Worm (Caenorhabditis elegans) whole organism, late embryonic: ENCODE data around the gene sfa-1.

ENCODE experiments used
- C08G9.2 ChIP-seq: sonication (generic microtip); optimal IDR thresholded peaks from 2 replicates; lab custom pipeline; 2016; ENCODE audit warnings: mild to moderate bottlenecking, missing genetic modification characterization, moderate library complexity, missing compliant biosample characterization
- C38D4.7 ChIP-seq: fragments of 200-800 bp; sonication (Bioruptor generic); optimal IDR thresholded peaks from 2 replicates; lab custom pipeline; 2018; ENCODE audit warnings: mild to moderate bottlenecking, missing genetic modification characterization, moderate library complexity, missing compliant biosample characterization
- F13H6.1 ChIP-seq: sonication (generic microtip); optimal IDR thresholded peaks from 2 replicates; lab custom pipeline; 2016; ENCODE audit warnings: missing genetic modification characterization, missing compliant biosample characterization
- K02D7.2 ChIP-seq: sonication (generic microtip); optimal IDR thresholded peaks from 2 replicates; lab custom pipeline; 2017; ENCODE audit warnings: mild to moderate bottlenecking, missing genetic modification characterization, missing compliant biosample characterization
- T23F11.4 ChIP-seq: fragments of 200-800 bp; sonication (Bioruptor generic); optimal IDR thresholded peaks from 2 replicates; lab custom pipeline; 2018; ENCODE audit warnings: mild to moderate bottlenecking, missing genetic modification characterization, missing compliant biosample characterization
- ahr-1 ChIP-seq: sonication (generic microtip); optimal IDR thresholded peaks from 2 replicates; lab custom pipeline; 2016; ENCODE audit warnings: missing genetic modification characterization, missing compliant biosample characterization
- ama-1 ChIP-seq: fragments of 150-350 bp; optimal IDR thresholded peaks from 2 replicates; lab custom pipeline; 2014
- ceh-14 ChIP-seq: sonication (generic microtip); optimal IDR thresholded peaks from 2 replicates; lab custom pipeline; 2016; ENCODE audit warnings: missing genotype, missing genetic modification characterization, missing compliant biosample characterization
- ceh-18 ChIP-seq: sonication (generic microtip); optimal IDR thresholded peaks from 2 replicates; lab custom pipeline; 2016; ENCODE audit warnings: missing genetic modification characterization, missing compliant biosample characterization
- ceh-19 ChIP-seq: fragments of 200-800 bp; sonication (Bioruptor generic); optimal IDR thresholded peaks from 2 replicates; lab custom pipeline; 2018; ENCODE audit warnings: mild to moderate bottlenecking, missing genetic modification characterization, missing compliant biosample characterization
- ceh-2 ChIP-seq: sonication (generic microtip); optimal IDR thresholded peaks from 2 replicates; lab custom pipeline; 2016; ENCODE audit warnings: missing genotype, missing genetic modification characterization, missing compliant biosample characterization
- ceh-24 ChIP-seq: sonication (generic microtip); optimal IDR thresholded peaks from 2 replicates; lab custom pipeline; 2016; ENCODE audit warnings: mild to moderate bottlenecking, missing genetic modification characterization, missing compliant biosample characterization
- ceh-30 ChIP-seq: fragments of 150-350 bp; optimal IDR thresholded peaks from 2 replicates; lab custom pipeline; 2014; ENCODE audit warnings: missing biosample characterization, missing genetic modification characterization
- ceh-31 ChIP-seq: sonication (generic microtip); optimal IDR thresholded peaks from 2 replicates; lab custom pipeline; 2016; ENCODE audit warnings: missing genetic modification characterization, missing compliant biosample characterization
- ceh-34 ChIP-seq: sonication (generic microtip); optimal IDR thresholded peaks from 2 replicates; lab custom pipeline; 2016; ENCODE audit warnings: mild to moderate bottlenecking, missing genetic modification characterization, missing compliant biosample characterization
- che-1 ChIP-seq: sonication (generic microtip); optimal IDR thresholded peaks from 2 replicates; lab custom pipeline; 2016; ENCODE audit warnings: mild to moderate bottlenecking, missing genetic modification characterization, missing compliant biosample characterization
- dmd-4 ChIP-seq: sonication (generic microtip); optimal IDR thresholded peaks from 2 replicates; lab custom pipeline; 2016; ENCODE audit warnings: borderline replicate concordance, missing genetic modification characterization, missing compliant biosample characterization
- dve-1 ChIP-seq: sonication (generic microtip); optimal IDR thresholded peaks from 2 replicates; lab custom pipeline; 2017; ENCODE audit warnings: antibody characterized with exemption, mild to moderate bottlenecking, missing genetic modification characterization, missing compliant biosample characterization
- elt-2 ChIP-seq: sonication (generic microtip); optimal IDR thresholded peaks from 2 replicates; lab custom pipeline; 2016; ENCODE audit warnings: missing genetic modification reagents, missing genetic modification characterization, missing compliant biosample characterization
- elt-4 ChIP-seq: sonication (generic microtip); optimal IDR thresholded peaks from 2 replicates; lab custom pipeline; 2016; ENCODE audit warnings: missing genetic modification characterization, missing compliant biosample characterization
- ets-4 ChIP-seq: sonication (generic microtip); optimal IDR thresholded peaks from 2 replicates; lab custom pipeline; 2016; ENCODE audit warnings: missing genetic modification characterization, missing compliant biosample characterization
- fkh-10 ChIP-seq: fragments of 150-350 bp; optimal IDR thresholded peaks from 2 replicates; lab custom pipeline; 2014; ENCODE audit warnings: missing biosample characterization, missing genetic modification reagents, missing genetic modification characterization
- gmeb-2 ChIP-seq: sonication (generic microtip); optimal IDR thresholded peaks from 2 replicates; lab custom pipeline; 2016; ENCODE audit warnings: missing genetic modification characterization, inconsistent platforms, missing compliant biosample characterization
- hlh-15 ChIP-seq: sonication (generic microtip); optimal IDR thresholded peaks from 2 replicates; lab custom pipeline; 2016; ENCODE audit warnings: missing genetic modification characterization, missing compliant biosample characterization
- hlh-30 ChIP-seq: sonication (generic microtip); optimal IDR thresholded peaks from 2 replicates; lab custom pipeline; 2017; ENCODE audit warnings: antibody characterized with exemption, missing genetic modification characterization, missing compliant biosample characterization; ENCODE audit not compliant: insufficient read depth
- hlh-6 ChIP-seq: sonication (generic microtip); optimal IDR thresholded peaks from 2 replicates; lab custom pipeline; 2016; ENCODE audit warnings: missing genotype, missing genetic modification characterization, missing compliant biosample characterization
- hlh-8 ChIP-seq: sonication (generic microtip); optimal IDR thresholded peaks from 2 replicates; lab custom pipeline; 2016; ENCODE audit warnings: missing genotype, missing genetic modification characterization, missing compliant biosample characterization
- lim-6 ChIP-seq: sonication (generic microtip); optimal IDR thresholded peaks from 2 replicates; lab custom pipeline; 2016; ENCODE audit warnings: missing genetic modification characterization, missing compliant biosample characterization
- nfya-1 ChIP-seq: sonication (generic microtip); optimal IDR thresholded peaks from 2 replicates; lab custom pipeline; 2017; ENCODE audit warnings: missing genetic modification characterization, mild to moderate bottlenecking, missing compliant biosample characterization, antibody characterized with exemption, moderate library complexity
- nhr-11 ChIP-seq: fragments of 150-350 bp; optimal IDR thresholded peaks from 2 replicates; lab custom pipeline; 2014; ENCODE audit warnings: missing biosample characterization, missing genetic modification characterization
- odd-2 ChIP-seq: sonication (generic microtip); optimal IDR thresholded peaks from 2 replicates; lab custom pipeline; 2017; ENCODE audit warnings: antibody characterized with exemption, mild to moderate bottlenecking, missing genetic modification characterization, missing compliant biosample characterization
- pag-3 ChIP-seq: sonication (generic microtip); optimal IDR thresholded peaks from 2 replicates; lab custom pipeline; 2016; ENCODE audit warnings: missing compliant biosample characterization, missing genetic modification characterization, borderline replicate concordance
- pat-9 ChIP-seq: fragments of 200-800 bp; sonication (Bioruptor generic); optimal IDR thresholded peaks from 2 replicates; lab custom pipeline; 2018; ENCODE audit warnings: mild to moderate bottlenecking, missing genetic modification characterization, moderate library complexity, missing compliant biosample characterization
- pha-2 ChIP-seq: sonication (generic microtip); optimal IDR thresholded peaks from 2 replicates; lab custom pipeline; 2017; ENCODE audit warnings: mild to moderate bottlenecking, missing genetic modification characterization, missing compliant biosample characterization
- pha-4 ChIP-seq: fragments of 150-350 bp; optimal IDR thresholded peaks from 2 replicates; lab custom pipeline; 2018; ENCODE audit warnings: missing biosample characterization, missing genetic modification reagents, missing genetic modification characterization
- pqm-1 ChIP-seq: sonication (generic microtip); optimal IDR thresholded peaks from 2 replicates; lab custom pipeline; 2016; ENCODE audit warnings: missing genetic modification characterization, missing compliant biosample characterization
- rnt-1 ChIP-seq: sonication (generic microtip); optimal IDR thresholded peaks from 2 replicates; lab custom pipeline; 2016; ENCODE audit warnings: missing genetic modification characterization, missing compliant biosample characterization
- sox-4 ChIP-seq: sonication (generic microtip); optimal IDR thresholded peaks from 2 replicates; lab custom pipeline; 2017; ENCODE audit warnings: mild to moderate bottlenecking, missing genetic modification characterization, inconsistent platforms, missing compliant biosample characterization
- syd-9 ChIP-seq: sonication (generic microtip); optimal IDR thresholded peaks from 2 replicates; lab custom pipeline; 2016; ENCODE audit warnings: mild to moderate bottlenecking, missing genetic modification characterization, moderate library complexity, missing compliant biosample characterization
- tbx-2 ChIP-seq: sonication (generic microtip); optimal IDR thresholded peaks from 2 replicates; lab custom pipeline; 2016; ENCODE audit warnings: missing genetic modification characterization, missing compliant biosample characterization
- ttx-3 ChIP-seq: sonication (generic microtip); optimal IDR thresholded peaks from 2 replicates; lab custom pipeline; 2016; ENCODE audit warnings: missing genetic modification reagents, missing genetic modification characterization, missing compliant biosample characterization
- unc-3 ChIP-seq, 2 experiments: fragments of 200-800 bp in 1 of 2; sonication (Bioruptor generic) in 1 of 2; sonication (generic microtip) in 1 of 2; conservative IDR thresholded peaks in 1 of 2; optimal IDR thresholded peaks in 1 of 2; 2 replicates each; pipeline versions ENCODE4 v1.3.6 to Lab custom; 2016 to 2022; ENCODE audit warnings: missing compliant biosample characterization in 2 of 2, missing genetic modification characterization in 2 of 2, missing genetic modification reagents in 1 of 2
- unc-42 ChIP-seq: sonication (generic microtip); optimal IDR thresholded peaks from 2 replicates; lab custom pipeline; 2016; ENCODE audit warnings: missing genotype, missing genetic modification characterization, missing compliant biosample characterization
- unc-55 ChIP-seq: sonication (generic microtip); optimal IDR thresholded peaks from 2 replicates; lab custom pipeline; 2017; ENCODE audit warnings: missing biosample characterization, missing genetic modification reagents, missing genetic modification characterization
- zip-5 ChIP-seq: sonication (generic microtip); optimal IDR thresholded peaks from 2 replicates; lab custom pipeline; 2016; ENCODE audit warnings: missing genetic modification characterization, missing compliant biosample characterization
- ztf-16 ChIP-seq: sonication (generic microtip); optimal IDR thresholded peaks from 2 replicates; lab custom pipeline; 2017; ENCODE audit warnings: missing genetic modification characterization, missing compliant biosample characterization

Gene sfa-1

DNA sequence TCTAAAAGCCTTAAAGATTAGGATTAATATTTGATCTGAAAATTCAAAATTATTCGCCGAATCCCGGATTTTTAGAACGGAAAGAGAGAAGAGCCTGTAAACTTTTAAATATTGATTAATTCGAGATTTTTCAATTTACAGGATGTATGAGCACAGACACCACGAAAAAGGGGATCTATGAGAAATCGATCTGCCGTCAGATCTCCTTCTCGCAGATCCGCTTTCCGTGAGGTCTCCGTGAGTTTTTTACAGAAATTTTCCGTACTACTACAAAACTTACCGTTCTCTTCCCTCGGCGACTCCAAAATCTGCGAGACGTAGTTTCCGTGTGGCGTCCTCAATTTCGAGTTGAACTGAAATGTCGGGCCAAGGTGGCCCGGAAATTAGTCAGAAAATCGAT is 2.6 kb downstream of the sfa-1 start (continued):
- TF ChIP-seq unc-42 (tag; lab: Kevin White, UChicago) (no peak), pqm-1 (tag; lab: Kevin White, UChicago) (no peak), unc-55 (no peak), elt-4 (tag; lab: Kevin White, UChicago) (no peak), ceh-34 (tag; lab: Kevin White, UChicago) (no peak), elt-2 (tag; lab: Kevin White, UChicago) (peak; percentile 52), zip-5 (tag; lab: Kevin White, UChicago) (peak; percentile 80), sox-4 (tag; lab: Kevin White, UChicago) (no peak), hlh-30 (tag; lab: Kevin White, UChicago) (no peak), tbx-2 (tag; lab: Kevin White, UChicago) (peak; percentile 94), ama-1 (no peak), hlh-8 (tag; lab: Kevin White, UChicago) (peak; percentile 56), ceh-2 (tag; lab: Kevin White, UChicago) (peak; percentile 71), odd-2 (tag; lab: Kevin White, UChicago) (no peak), F13H6.1 (tag; lab: Kevin White, UChicago) (peak; percentile 18), syd-9 (tag; lab: Kevin White, UChicago) (no peak), pag-3 (tag; lab: Kevin White, UChicago) (no peak), nhr-11 (no peak)

DNA sequence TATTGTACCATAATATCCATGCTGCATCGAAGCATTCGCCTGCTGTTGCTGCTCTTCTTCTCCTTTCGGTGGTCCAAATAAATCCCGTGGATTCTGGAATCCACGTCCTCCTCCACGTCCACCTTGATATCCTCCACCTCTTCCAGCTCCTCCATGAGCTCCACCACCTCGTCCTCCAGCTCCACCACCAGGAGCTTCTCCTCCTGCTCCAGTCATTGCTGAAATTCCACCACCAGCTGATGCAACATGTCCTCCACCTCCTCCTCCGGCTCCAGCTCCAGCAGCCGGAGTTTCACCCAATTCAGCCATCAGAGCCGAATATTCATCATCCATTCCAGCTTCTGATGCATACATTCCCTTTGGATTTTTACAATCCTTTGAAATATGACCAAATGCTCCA is 5.2 kb downstream of the sfa-1 start:
- TF ChIP-seq rnt-1 (tag; lab: Kevin White, UChicago) (no peak), ceh-31 (tag; lab: Kevin White, UChicago) (no peak), ztf-16 (no peak), syd-9 (tag; lab: Kevin White, UChicago) (no peak), elt-4 (tag; lab: Kevin White, UChicago) (no peak), pat-9 (no peak), ceh-14 (tag; lab: Kevin White, UChicago) (no peak), ceh-24 (tag; lab: Kevin White, UChicago) (no peak), gmeb-2 (tag; lab: Kevin White, UChicago) (no peak), hlh-8 (tag; lab: Kevin White, UChicago) (no peak), pag-3 (tag; lab: Kevin White, UChicago) (no peak), dmd-4 (tag; lab: Kevin White, UChicago) (no peak), K02D7.2 (tag; lab: Kevin White, UChicago) (no peak), pha-4 (tag; lab: Kevin White, UChicago) (no peak), ets-4 (tag; lab: Kevin White, UChicago) (no peak), zip-5 (tag; lab: Kevin White, UChicago) (no peak), unc-3 (GFP tag; conservative IDR thresholded peaks at IDR 0.05; lab: Robert Waterston, UW) (no peak), unc-3 (tag; optimal IDR thresholded peaks at IDR 0.05; lab: Kevin White, UChicago) (no peak), C38D4.7 (no peak), che-1 (tag; lab: Kevin White, UChicago) (no peak), ceh-18 (no peak)

DNA sequence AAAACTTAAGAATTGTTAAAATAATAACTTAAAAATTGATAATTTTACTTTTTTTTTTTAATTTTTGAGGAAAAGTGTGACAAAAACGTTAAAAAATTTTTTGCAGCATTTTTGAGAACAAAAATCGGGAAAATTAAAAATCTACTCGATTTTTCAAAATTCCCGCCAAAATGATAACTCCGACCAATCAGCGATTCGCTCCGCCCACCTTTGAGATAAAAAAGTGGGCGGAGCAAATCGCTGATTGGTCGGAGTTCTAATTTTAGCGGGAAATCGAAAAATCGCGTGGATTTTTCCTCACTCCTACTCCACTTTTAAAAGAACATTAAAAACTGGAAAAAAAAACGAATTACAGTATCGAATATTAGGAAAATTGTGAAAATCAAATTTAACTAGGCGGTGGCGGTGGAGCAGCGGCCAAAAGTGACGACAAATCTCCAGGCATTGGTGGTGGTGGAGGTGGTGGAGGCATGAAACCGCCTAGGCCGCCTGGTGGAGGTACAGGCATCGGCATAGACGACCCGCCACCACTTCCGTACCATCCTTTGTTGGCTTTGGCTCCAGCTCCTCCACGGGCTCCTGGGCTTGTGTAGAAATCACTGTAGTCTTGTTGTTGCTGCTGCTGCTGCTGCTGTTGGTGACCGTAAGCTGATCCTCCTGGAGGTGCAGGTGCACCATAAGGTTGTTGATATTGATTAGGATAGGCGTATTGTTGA is 6.5 kb downstream of the sfa-1 start:
- TF ChIP-seq pha-4 (tag; lab: Kevin White, UChicago) (no peak), nfya-1 (peak; percentile 94)

DNA sequence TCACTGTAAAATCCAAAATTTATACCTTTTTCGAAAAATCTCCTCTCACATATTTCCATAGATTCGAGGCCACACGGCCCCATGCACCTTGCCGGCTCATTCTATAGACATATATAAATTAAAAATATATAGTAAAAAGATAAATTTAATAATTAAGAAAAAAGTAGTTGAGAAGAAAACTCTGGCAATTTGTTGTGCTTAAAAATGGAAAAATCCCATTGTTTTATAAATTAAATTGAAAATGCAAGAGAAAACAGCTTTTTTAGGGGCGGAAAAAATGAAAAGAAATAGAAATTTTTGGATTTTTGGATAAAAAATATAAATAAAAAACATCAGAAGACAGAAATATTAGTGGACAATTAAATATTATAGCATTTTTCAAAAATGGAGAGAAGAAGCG is 7.2 kb downstream of the sfa-1 start, which contains the start of gene Y116A8C.30:
Gene Y116A8C.30, minus strand, starts transcription at position 101 of the 400 bp plus-strand sequence.
- TF ChIP-seq dve-1 (tag; lab: Kevin White, UChicago) (no peak), ttx-3 (tag; lab: Kevin White, UChicago) (no peak), ceh-30 (tag; lab: Kevin White, UChicago) (no peak), nfya-1 (no peak), C08G9.2 (tag; lab: Kevin White, UChicago) (no peak), ets-4 (tag; lab: Kevin White, UChicago) (no peak), hlh-15 (tag; lab: Kevin White, UChicago) (no peak), lim-6 (tag; lab: Kevin White, UChicago) (no peak), gmeb-2 (tag; lab: Kevin White, UChicago) (no peak), pha-2 (tag; lab: Kevin White, UChicago) (no peak), fkh-10 (GFP tag; lab: Kevin White, UChicago) (no peak), ahr-1 (tag; lab: Kevin White, UChicago) (no peak), T23F11.4 (GFP tag; lab: Kevin White, UChicago) (no peak), odd-2 (tag; lab: Kevin White, UChicago) (no peak), ceh-19 (no peak), hlh-8 (tag; lab: Kevin White, UChicago) (no peak), hlh-6 (tag; lab: Kevin White, UChicago) (no peak)
